Fruit fly (Drosophila melanogaster) Kc167 (cell line): Measurements from ENCODE around the gene CG8206.

Experiments
- h ChIP-seq: fragments of >200 bp; optimal IDR thresholded peaks from 3 replicates; lab custom pipeline; 2018; ENCODE audit warnings: missing external identifiers
- psq ChIP-seq: fragments of >200 bp; optimal IDR thresholded peaks from 2 replicates; lab custom pipeline; 2017; ENCODE audit warnings: missing external identifiers
- ttk ChIP-seq: sonication (Bioruptor generic); optimal IDR thresholded peaks from 2 replicates; lab custom pipeline; 2017; ENCODE audit warnings: missing external identifiers

DNA sequence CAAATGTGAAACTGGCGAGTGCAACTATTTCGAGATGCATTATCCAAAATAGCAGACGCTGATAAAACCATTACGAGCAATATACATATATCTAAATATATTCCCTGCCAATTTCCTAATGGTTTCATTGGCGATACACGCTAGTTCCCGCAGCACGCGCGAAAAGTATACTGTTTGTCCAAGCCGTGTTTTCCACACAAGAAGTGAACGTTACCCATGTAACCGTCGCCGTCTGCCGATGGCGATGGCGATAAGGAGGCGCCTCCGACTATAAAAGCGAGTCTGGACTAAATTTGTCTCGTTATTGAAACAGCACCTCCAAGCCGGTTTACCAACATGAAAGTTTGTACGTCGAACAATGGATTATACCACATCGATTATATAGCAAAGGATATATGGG, 39.8 kb downstream of the CG8206 start, which contains the start of gene CG43673:
- TF ChIP-seq h (lab: Kevin White, UChicago) (no peak), psq (lab: Kevin White, UChicago) (no peak), ttk (lab: Kevin White, UChicago) (no peak)
